Worm (Caenorhabditis elegans): Measurements from ENCODE around the gene atg-16.2.

DNA sequence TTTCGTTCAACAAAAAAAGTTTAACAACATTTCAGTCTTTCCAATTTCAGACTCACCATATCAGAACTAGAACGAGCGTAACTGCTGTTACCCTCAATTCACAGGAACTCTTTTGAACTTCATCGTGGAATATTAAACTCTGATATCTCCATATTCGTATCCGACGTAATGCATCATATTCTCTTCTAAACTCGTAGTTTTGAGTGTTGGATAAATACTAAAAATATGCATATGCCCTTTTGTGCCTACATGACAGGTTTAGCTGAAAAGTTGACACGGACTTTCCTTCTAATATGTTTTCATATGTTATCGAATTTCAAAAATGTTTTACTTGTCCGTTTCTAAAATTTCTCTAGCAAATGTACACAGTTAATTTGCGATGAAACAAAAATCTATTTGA is 45.9 kb upstream of the atg-16.2 start, which contains the start of gene twk-49:
- no peak for TF ChIP-seq T22C8.4 (GFP tag; IDR thresholded peaks at IDR 0.05)
- no peak for TF ChIP-seq tab-1 (GFP tag; IDR thresholded peaks at IDR 0.05)
- TF ChIP-seq ztf-29 (GFP tag; IDR thresholded peaks at IDR 0.05): no peak
- TF ChIP-seq cog-1 (tag; optimal IDR thresholded peaks at IDR 0.05): no peak
- TF ChIP-seq ref-1 (GFP tag; conservative IDR thresholded peaks at IDR 0.05): no peak
- TF ChIP-seq med-1 (GFP tag; optimal IDR thresholded peaks at IDR 0.05; ENCODE audit: insufficient read depth): no peak
